Worm (Caenorhabditis elegans): Measurements from ENCODE around the gene F18E9.4.
"Not testable (repeated sequence)": the region's sequence is repeated elsewhere in the genome, so short reads cannot be mapped to it uniquely, and the experiment has no call there.

The F18E9.4 gene

ce11 chrX:8580217-8580616 is at the start of gene F18E9.4:
F18E9.4 (plus strand) TSS chrX:8580517.
- TF ChIP-seq pes-1 (GFP tag; IDR thresholded peaks at IDR 0.05) (no peak), tbx-11 (GFP tag; IDR thresholded peaks at IDR 0.05) (no peak), tbx-37 (GFP tag; conservative IDR thresholded peaks at IDR 0.05) (no peak)

- not testable (repeated sequence) for TF ChIP-seq tbx-37 (GFP tag; conservative IDR thresholded peaks at IDR 0.05); aly-1 (tag; optimal IDR thresholded peaks at IDR 0.05); B0310.2 (tag; optimal IDR thresholded peaks at IDR 0.05)
Measured at ce11 chrX:8535006-8535405, 45.3 kb upstream of the F18E9.4 start, which contains the start of gene nspc-1. nspc-1 (minus strand) TSS chrX:8535106.

- TF ChIP-seq ama-1 (optimal IDR thresholded peaks at IDR 0.05) = no peak
- no peak for TF ChIP-seq B0310.2 (tag; optimal IDR thresholded peaks at IDR 0.05)
- TF ChIP-seq ets-7 (tag; optimal IDR thresholded peaks at IDR 0.05) = no peak
- no peak for TF ChIP-seq tra-4 (tag; optimal IDR thresholded peaks at IDR 0.05)
- no peak for TF ChIP-seq ceh-13 (GFP tag; optimal IDR thresholded peaks at IDR 0.05)
- TF ChIP-seq tbx-37 (GFP tag; conservative IDR thresholded peaks at IDR 0.05) = no peak
- TF ChIP-seq sea-1 (GFP tag; conservative IDR thresholded peaks at IDR 0.05) = no peak
- no peak for TF ChIP-seq pes-1 (GFP tag; IDR thresholded peaks at IDR 0.05)
- TF ChIP-seq scrt-1 (GFP tag; IDR thresholded peaks at IDR 0.05) = no peak
- no peak for TF ChIP-seq flt-1 (GFP tag; IDR thresholded peaks at IDR 0.05)
- no peak for TF ChIP-seq hnd-1 (tag; optimal IDR thresholded peaks at IDR 0.05)
- no peak for TF ChIP-seq hmbx-1 (tag; optimal IDR thresholded peaks at IDR 0.05)
- TF ChIP-seq F13C5.2 (tag; optimal IDR thresholded peaks at IDR 0.05) = no peak
- no peak for TF ChIP-seq aly-1 (tag; optimal IDR thresholded peaks at IDR 0.05)
- TF ChIP-seq hmg-4 (GFP tag; optimal IDR thresholded peaks at IDR 0.05) = no peak
- TF ChIP-seq ceh-36 (tag; optimal IDR thresholded peaks at IDR 0.05) = no peak
- no peak for TF ChIP-seq tbx-11 (GFP tag; IDR thresholded peaks at IDR 0.05)
Measured at ce11 chrX:8536791-8537190, 43.5 kb upstream of the F18E9.4 start, which contains the start of gene nspc-3. nspc-3 (plus strand) TSS chrX:8537091.

ce11 chrX:8538262-8538776 is 42.0 kb upstream of the F18E9.4 start, which contains the start of the genes nspc-4 and nspc-5:
nspc-4 (minus strand) TSS chrX:8538362.
nspc-5 (plus strand) TSS chrX:8538726.
- TF ChIP-seq flt-1 (GFP tag; IDR thresholded peaks at IDR 0.05); tbx-37 (GFP tag; conservative IDR thresholded peaks at IDR 0.05); tbx-11 (GFP tag; IDR thresholded peaks at IDR 0.05): not testable (repeated sequence)

ce11 chrX:8541562-8541961 is 38.8 kb upstream of the F18E9.4 start, which contains the start of gene nspc-7:
nspc-7 (plus strand) TSS chrX:8541862.
- TF ChIP-seq ceh-36 (tag; optimal IDR thresholded peaks at IDR 0.05); aly-1 (tag; optimal IDR thresholded peaks at IDR 0.05); tbx-37 (GFP tag; conservative IDR thresholded peaks at IDR 0.05): not testable (repeated sequence)

- peak; percentile 43 for TF ChIP-seq F13C5.2 (tag; optimal IDR thresholded peaks at IDR 0.05)
- TF ChIP-seq tra-4 (tag; optimal IDR thresholded peaks at IDR 0.05) = no peak
- TF ChIP-seq scrt-1 (GFP tag; IDR thresholded peaks at IDR 0.05) = no peak
- TF ChIP-seq flt-1 (GFP tag; IDR thresholded peaks at IDR 0.05) = no peak
- 0 out of 2 replicates have a peak, but pooled peaks have one; percentile 13 for TF ChIP-seq tbx-37 (GFP tag; conservative IDR thresholded peaks at IDR 0.05)
- TF ChIP-seq hnd-1 (tag; optimal IDR thresholded peaks at IDR 0.05) = no peak
- TF ChIP-seq ets-7 (tag; optimal IDR thresholded peaks at IDR 0.05) = no peak
- TF ChIP-seq ceh-13 (GFP tag; optimal IDR thresholded peaks at IDR 0.05) = no peak
- TF ChIP-seq sea-1 (GFP tag; conservative IDR thresholded peaks at IDR 0.05) = no peak
- no peak for TF ChIP-seq pes-1 (GFP tag; IDR thresholded peaks at IDR 0.05)
- TF ChIP-seq ceh-36 (tag; optimal IDR thresholded peaks at IDR 0.05) = no peak
- no peak for TF ChIP-seq B0310.2 (tag; optimal IDR thresholded peaks at IDR 0.05)
- TF ChIP-seq hmg-4 (GFP tag; optimal IDR thresholded peaks at IDR 0.05) = peak; percentile 31
- 0 out of 2 replicates have a peak, but pooled peaks have one; percentile 22 for TF ChIP-seq tbx-11 (GFP tag; IDR thresholded peaks at IDR 0.05)
- TF ChIP-seq hmbx-1 (tag; optimal IDR thresholded peaks at IDR 0.05) = no peak
Measured at ce11 chrX:8545971-8546442, 34.3 kb upstream of the F18E9.4 start, which contains the start of gene sdha-1. sdha-1 (minus strand) TSS chrX:8546021.

- TF ChIP-seq F13C5.2 (tag; optimal IDR thresholded peaks at IDR 0.05) (no peak), flt-1 (GFP tag; IDR thresholded peaks at IDR 0.05) (no peak), hmg-4 (GFP tag; optimal IDR thresholded peaks at IDR 0.05) (no peak), tra-4 (tag; optimal IDR thresholded peaks at IDR 0.05) (no peak), hnd-1 (tag; optimal IDR thresholded peaks at IDR 0.05) (no peak), ets-7 (tag; optimal IDR thresholded peaks at IDR 0.05) (no peak), aly-1 (tag; optimal IDR thresholded peaks at IDR 0.05) (no peak), ceh-36 (tag; optimal IDR thresholded peaks at IDR 0.05) (no peak), hmbx-1 (tag; optimal IDR thresholded peaks at IDR 0.05) (no peak), tbx-11 (GFP tag; IDR thresholded peaks at IDR 0.05) (no peak), sea-1 (GFP tag; conservative IDR thresholded peaks at IDR 0.05) (no peak), pes-1 (GFP tag; IDR thresholded peaks at IDR 0.05) (no peak), scrt-1 (GFP tag; IDR thresholded peaks at IDR 0.05) (no peak)
Measured at ce11 chrX:8549026-8549425, 31.3 kb upstream of the F18E9.4 start, which contains the start of gene D2021.4. D2021.4 (minus strand) TSS chrX:8549073.

- no peak for TF ChIP-seq aly-1 (tag; optimal IDR thresholded peaks at IDR 0.05)
- TF ChIP-seq ama-1 (optimal IDR thresholded peaks at IDR 0.05) = no peak
- no peak for TF ChIP-seq hmg-4 (GFP tag; optimal IDR thresholded peaks at IDR 0.05)
- TF ChIP-seq ets-7 (tag; optimal IDR thresholded peaks at IDR 0.05) = no peak
- no peak for TF ChIP-seq tra-4 (tag; optimal IDR thresholded peaks at IDR 0.05)
- TF ChIP-seq sea-1 (GFP tag; conservative IDR thresholded peaks at IDR 0.05) = no peak
- no peak for TF ChIP-seq pes-1 (GFP tag; IDR thresholded peaks at IDR 0.05)
- no peak for TF ChIP-seq scrt-1 (GFP tag; IDR thresholded peaks at IDR 0.05)
- TF ChIP-seq tbx-37 (GFP tag; conservative IDR thresholded peaks at IDR 0.05) = no peak
- no peak for TF ChIP-seq hnd-1 (tag; optimal IDR thresholded peaks at IDR 0.05)
- no peak for TF ChIP-seq F13C5.2 (tag; optimal IDR thresholded peaks at IDR 0.05)
- TF ChIP-seq ceh-13 (GFP tag; optimal IDR thresholded peaks at IDR 0.05) = no peak
- no peak for TF ChIP-seq flt-1 (GFP tag; IDR thresholded peaks at IDR 0.05)
- no peak for TF ChIP-seq ceh-36 (tag; optimal IDR thresholded peaks at IDR 0.05)
- TF ChIP-seq tbx-11 (GFP tag; IDR thresholded peaks at IDR 0.05) = no peak
Measured at ce11 chrX:8550099-8550498, 30.2 kb upstream of the F18E9.4 start.
